Worm (Caenorhabditis elegans): ENCODE results near the gene ZK688.7.

DNA sequence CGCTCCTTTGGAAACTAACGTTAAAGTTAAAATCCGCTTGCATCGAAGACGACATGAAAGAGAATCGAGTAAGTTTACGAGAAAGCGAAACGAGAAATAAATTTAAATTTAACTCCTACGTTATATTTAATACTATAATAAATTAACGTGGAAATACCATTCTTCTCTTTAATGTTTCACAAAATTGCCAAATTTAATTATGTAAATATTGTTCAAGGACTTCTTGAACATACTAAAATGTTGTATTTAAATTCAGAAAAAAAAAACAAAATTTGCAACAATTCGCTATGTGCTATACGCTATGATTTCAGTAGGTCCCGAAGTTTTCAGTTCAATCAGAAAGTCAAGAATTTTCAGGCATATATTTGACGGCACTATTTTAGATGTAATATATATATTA lies 14.5 kb downstream of the ZK688.7 start, which contains the start of gene ZK688.10:
- TF ChIP-seq zip-2 (tag; optimal IDR thresholded peaks at IDR 0.05) = no peak
- TF ChIP-seq nhr-10 (tag; optimal IDR thresholded peaks at IDR 0.05) = no peak
- TF ChIP-seq nhr-77 (tag; optimal IDR thresholded peaks at IDR 0.05) = no peak
- TF ChIP-seq mdl-1 (tag; optimal IDR thresholded peaks at IDR 0.05) = no peak
- TF ChIP-seq lim-7 (GFP tag; IDR thresholded peaks at IDR 0.05) = no peak
- TF ChIP-seq cey-2 (tag; optimal IDR thresholded peaks at IDR 0.05; ENCODE audit: borderline replicate concordance, insufficient read depth) = no peak
- TF ChIP-seq snpc-4 (tag; optimal IDR thresholded peaks at IDR 0.05) = no peak
- no peak for TF ChIP-seq zag-1 (tag; optimal IDR thresholded peaks at IDR 0.05)
- no peak for TF ChIP-seq fos-1 (tag; optimal IDR thresholded peaks at IDR 0.05)
- TF ChIP-seq ces-1 (GFP tag; optimal IDR thresholded peaks at IDR 0.05) = no peak
- no peak for TF ChIP-seq Y105C5A.15 (GFP tag; IDR thresholded peaks at IDR 0.05)
- TF ChIP-seq unc-130 (GFP tag; optimal IDR thresholded peaks at IDR 0.05) = no peak
- no peak for TF ChIP-seq nhr-28 (tag; optimal IDR thresholded peaks at IDR 0.05)

Data from whole organism, L4 larva.